Fruit fly (Drosophila melanogaster): Measurements from ENCODE around the gene Bdbt.

Bdbt gene

DNA sequence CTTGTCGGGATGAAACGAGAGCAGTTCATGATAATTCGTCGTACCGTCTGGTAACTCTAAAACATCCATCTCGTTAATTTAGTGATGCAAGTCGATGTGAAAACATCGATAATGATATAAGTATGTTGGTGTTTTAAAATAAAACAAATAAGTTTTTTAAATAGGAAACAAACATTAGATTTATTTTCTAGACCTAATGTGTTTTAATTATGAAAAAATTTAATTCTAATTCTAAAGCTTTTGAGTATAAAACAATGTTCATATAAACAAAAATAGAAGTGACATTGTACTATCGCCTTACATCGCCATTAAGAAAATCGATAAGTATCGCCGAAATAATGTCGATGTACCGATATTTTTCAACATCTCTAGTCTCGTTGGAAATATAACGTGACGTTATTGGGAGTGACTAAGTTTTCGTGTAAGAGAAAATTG lies 7.6 kb downstream of the Bdbt start, which contains the start of gene Rab11 (continued):
- TF ChIP-seq dpn (GFP tag; optimal IDR thresholded peaks at IDR 0.05) (peak in 1 of 2 experiments; percentile 47), az2 (GFP tag; optimal IDR thresholded peaks at IDR 0.05) (peak; percentile 53), pho (GFP tag; optimal IDR thresholded peaks at IDR 0.05) (peak; percentile 10), sqz (GFP tag; optimal IDR thresholded peaks at IDR 0.05) (no peak), tll (GFP tag; optimal IDR thresholded peaks at IDR 0.05) (peak in 1 of 2 experiments; percentile 11), ara (GFP tag; IDR thresholded peaks at IDR 0.05) (no peak), CG12104 (GFP tag; optimal IDR thresholded peaks at IDR 0.05) (peak; percentile 54), CG17359 (tag; optimal IDR thresholded peaks at IDR 0.05) (peak; percentile 33), CG2712 (tag; optimal IDR thresholded peaks at IDR 0.05) (peak; percentile 63), CG9609 (GFP tag; optimal IDR thresholded peaks at IDR 0.05) (no peak), Awh (GFP tag; IDR thresholded peaks at IDR 0.05) (no peak), CG13424 (tag; optimal IDR thresholded peaks at IDR 0.05) (peak; percentile 59), CG9797 (GFP tag; optimal IDR thresholded peaks at IDR 0.05) (peak; percentile 17), YL-1 (GFP tag; optimal IDR thresholded peaks at IDR 0.05) (peak; percentile 76), aop (GFP tag; IDR thresholded peaks at IDR 0.05) (no peak), CoRest (tag; optimal IDR thresholded peaks at IDR 0.05) (peak; percentile 77), CG17361 (GFP tag; IDR thresholded peaks at IDR 0.05) (peak; percentile 68; the same call in 2 of the 3 replicates), CG7839 (tag; optimal IDR thresholded peaks at IDR 0.05) (peak; percentile 54), tx (GFP tag; optimal IDR thresholded peaks at IDR 0.05) (peak; percentile 8), emc (GFP tag; optimal IDR thresholded peaks at IDR 0.05) (no peak), CG13894 (tag; optimal IDR thresholded peaks at IDR 0.05) (peak; percentile 52), Doc2 (GFP tag; IDR thresholded peaks at IDR 0.05) (no peak), Med (GFP tag) (peak; percentile 57), gro (GFP tag; optimal IDR thresholded peaks at IDR 0.05) (no peak), CTCF (GFP tag; optimal IDR thresholded peaks at IDR 0.05) (no peak), CG33213 (GFP tag; optimal IDR thresholded peaks at IDR 0.05) (peak; percentile 2), al (GFP tag; IDR thresholded peaks at IDR 0.05) (peak; percentile 38; the same call in 1 of the 2 replicates), CG30431 (GFP tag; optimal IDR thresholded peaks at IDR 0.05) (no peak), nerfin-1 (tag; optimal IDR thresholded peaks at IDR 0.05) (no peak), CG10431 (GFP tag; optimal IDR thresholded peaks at IDR 0.05) (no peak), PHDP (tag; optimal IDR thresholded peaks at IDR 0.05) (peak; percentile 34), CG7745 (tag; optimal IDR thresholded peaks at IDR 0.05) (no peak), Hmx (GFP tag; optimal IDR thresholded peaks at IDR 0.05) (peak; percentile 14), CG6854 (GFP tag; optimal IDR thresholded peaks at IDR 0.05) (no peak), CG12659 (GFP tag; optimal IDR thresholded peaks at IDR 0.05) (peak; percentile 56), CG9876 (GFP tag; optimal IDR thresholded peaks at IDR 0.05) (no peak), trem (tag; optimal IDR thresholded peaks at IDR 0.05) (peak; percentile 38), CG4404 (GFP tag; IDR thresholded peaks at IDR 0.05) (no peak), HLH54F (GFP tag; optimal IDR thresholded peaks at IDR 0.05) (peak; percentile 41), fd102C (GFP tag; optimal IDR thresholded peaks at IDR 0.05) (no peak), usp (GFP tag; optimal IDR thresholded peaks at IDR 0.05) (no peak), zen (tag; optimal IDR thresholded peaks at IDR 0.05) (peak; percentile 12), CG4730 (GFP tag; IDR thresholded peaks at IDR 0.05) (no peak), pzg (GFP tag; optimal IDR thresholded peaks at IDR 0.05) (peak; percentile 58), CG10274 (GFP tag; optimal IDR thresholded peaks at IDR 0.05) (no peak), H15 (GFP tag; IDR thresholded peaks at IDR 0.05) (no peak), Dref (GFP tag; IDR thresholded peaks at IDR 0.05) (peak; percentile 67), Dll (GFP tag; IDR thresholded peaks at IDR 0.05; ENCODE audit: partially characterized antibody) (peak; percentile 91), gsb (GFP tag; IDR thresholded peaks at IDR 0.05) (no peak), CG7928 (GFP tag; optimal IDR thresholded peaks at IDR 0.05) (no peak), CG2129 (GFP tag; IDR thresholded peaks at IDR 0.05; ENCODE audit: partially characterized antibody) (peak; percentile 77), CG2116 (GFP tag; optimal IDR thresholded peaks at IDR 0.05) (peak; percentile 92)
